Fruit fly (Drosophila melanogaster) whole organism, pupa: Measurements from ENCODE around the gene CG14079.

Experiments used
- CG8159 ChIP-seq: fragments of 200-800 bp; sonication (Bioruptor generic); optimal IDR thresholded peaks from 3 replicates; lab custom pipeline; 2018; ENCODE audit warnings: missing biosample characterization, mild to moderate bottlenecking, missing genetic modification characterization, moderate library complexity
- gl ChIP-seq: fragments of 200-800 bp; sonication (Bioruptor generic); optimal IDR thresholded peaks from 2 replicates; lab custom pipeline; 2018; ENCODE audit warnings: missing biosample characterization, mild to moderate bottlenecking, missing genetic modification characterization

dm6 chr3L:19086364-19087200, 11.2 kb upstream of the CG14079 start, which contains the start of gene Mkp3:
- peak; percentile 93 for TF ChIP-seq CG8159 (tag; lab: Kevin White, UChicago)
- TF ChIP-seq gl (tag; lab: Kevin White, UChicago), result peak; percentile 68
